Fruit fly (Drosophila melanogaster): ENCODE results near the gene Akh.
A peak's percentile ranks its signal among the peaks of the same experiment; 100 is the strongest.

The Akh gene

DNA sequence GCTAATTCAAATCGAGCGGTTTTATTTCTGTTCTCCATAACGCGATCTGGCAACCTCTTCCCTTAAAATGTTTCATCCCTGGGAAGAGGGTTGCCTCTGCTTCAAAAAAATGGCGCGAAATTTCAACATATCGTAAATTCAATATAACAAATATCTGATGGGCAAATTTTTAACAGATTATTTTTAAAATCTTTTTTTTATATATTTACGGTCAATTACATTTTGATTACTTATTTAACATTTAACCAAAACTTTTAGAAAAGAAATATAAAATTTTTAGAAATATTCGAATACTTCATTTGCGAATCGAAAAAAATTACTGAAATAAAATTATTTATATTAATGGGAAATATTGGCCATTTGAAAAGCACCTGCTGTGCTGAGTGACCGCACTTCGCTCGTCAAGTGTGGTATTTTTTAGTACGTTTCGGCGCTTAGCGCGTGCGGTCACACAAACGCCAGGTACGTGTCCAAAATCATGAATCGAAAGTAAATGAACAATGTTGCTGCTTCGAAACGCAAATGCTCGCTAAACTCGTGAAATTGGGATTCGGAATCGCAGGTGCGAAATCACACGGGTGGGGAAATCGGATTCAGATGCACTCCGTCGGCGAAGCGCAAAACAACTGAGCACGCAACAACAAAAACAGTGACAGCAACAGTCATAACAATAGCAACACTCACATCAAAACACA lies 28.8 kb downstream of the Akh start, which contains the start of gene Ero1L (continued):
- TF ChIP-seq sna (GFP tag; IDR thresholded peaks at IDR 0.05; ENCODE audit: partially characterized antibody) (no peak), lola (GFP tag; optimal IDR thresholded peaks at IDR 0.05) (no peak), Awh (GFP tag; IDR thresholded peaks at IDR 0.05) (no peak), ac (GFP tag; optimal IDR thresholded peaks at IDR 0.05) (no peak), disco-r (GFP tag; optimal IDR thresholded peaks at IDR 0.05) (no peak), grn (GFP tag; optimal IDR thresholded peaks at IDR 0.05) (no peak), bbx (GFP tag; IDR thresholded peaks at IDR 0.05; ENCODE audit: partially characterized antibody) (peak; percentile 50), onecut (GFP tag; IDR thresholded peaks at IDR 0.05) (peak; percentile 26; the same call in 1 of the 2 replicates), pan (optimal IDR thresholded peaks at IDR 0.05) (no peak), pan (GFP tag; optimal IDR thresholded peaks at IDR 0.05 in 1 of 2, IDR thresholded peaks at IDR 0.05 in 1 of 2) (no peak), jumu (GFP tag; optimal IDR thresholded peaks at IDR 0.05) (no peak), CG3838 (GFP tag; optimal IDR thresholded peaks at IDR 0.05) (no peak), Myb (GFP tag; optimal IDR thresholded peaks at IDR 0.05) (peak; percentile 93), bcd (GFP tag; optimal IDR thresholded peaks at IDR 0.05) (no peak), CG33213 (GFP tag; optimal IDR thresholded peaks at IDR 0.05) (peak; percentile 6), Mad (GFP tag; optimal IDR thresholded peaks at IDR 0.05) (no peak), H2.0 (GFP tag; IDR thresholded peaks at IDR 0.05) (no peak), CG11085 (GFP tag; IDR thresholded peaks at IDR 0.05) (no peak), br (optimal IDR thresholded peaks at IDR 0.05) (no peak), CkIIα-i1 (GFP tag; IDR thresholded peaks at IDR 0.05) (no peak), ATbp (GFP tag; optimal IDR thresholded peaks at IDR 0.05) (no peak), C15 (GFP tag; IDR thresholded peaks at IDR 0.05) (no peak), Sox102F (GFP tag; optimal IDR thresholded peaks at IDR 0.05) (no peak), CG15269 (tag; optimal IDR thresholded peaks at IDR 0.05) (no peak), jigr1 (GFP tag; IDR thresholded peaks at IDR 0.05) (no peak), CG14050 (GFP tag; IDR thresholded peaks at IDR 0.05) (no peak), dysf (GFP tag; IDR thresholded peaks at IDR 0.05) (no peak), CG1792 (GFP tag; optimal IDR thresholded peaks at IDR 0.05) (no peak), sima (GFP tag; optimal IDR thresholded peaks at IDR 0.05) (no peak), CG18476 (GFP tag; optimal IDR thresholded peaks at IDR 0.05) (no peak), CG6683 (GFP tag; optimal IDR thresholded peaks at IDR 0.05) (no peak), CG3281 (GFP tag; optimal IDR thresholded peaks at IDR 0.05) (peak; percentile 5), tap (tag; optimal IDR thresholded peaks at IDR 0.05) (no peak), CG18262 (tag; optimal IDR thresholded peaks at IDR 0.05) (peak; percentile 55), CG10147 (GFP tag; optimal IDR thresholded peaks at IDR 0.05) (peak; percentile 36), ab (GFP tag; optimal IDR thresholded peaks at IDR 0.05) (no peak), CG6765 (GFP tag; optimal IDR thresholded peaks at IDR 0.05) (no peak), CG8290 (GFP tag; optimal IDR thresholded peaks at IDR 0.05) (no peak), CG8290 (tag; optimal IDR thresholded peaks at IDR 0.05) (no peak), fru (optimal IDR thresholded peaks at IDR 0.05) (no peak), danr (GFP tag; IDR thresholded peaks at IDR 0.05) (no peak), CG17361 (GFP tag; IDR thresholded peaks at IDR 0.05) (peak; percentile 68; the same call in 2 of the 3 replicates), tna (GFP tag; IDR thresholded peaks at IDR 0.05; ENCODE audit: partially characterized antibody) (no peak), CG17328 (GFP tag; IDR thresholded peaks at IDR 0.05) (no peak; the same call in 1 of the 2 replicates), hth (optimal IDR thresholded peaks at IDR 0.05) (no peak), bab2 (GFP tag; optimal IDR thresholded peaks at IDR 0.05) (no peak), CG2199 (GFP tag; IDR thresholded peaks at IDR 0.05) (peak; percentile 65; the same call in 1 of the 3 replicates), gsb-n (tag; optimal IDR thresholded peaks at IDR 0.05) (no peak), ato (GFP tag; IDR thresholded peaks at IDR 0.05; ENCODE audit: partially characterized antibody) (0 out of 2 replicates have a peak, but pooled peaks have one; percentile 50), chif (GFP tag; optimal IDR thresholded peaks at IDR 0.05) (no peak), wor (GFP tag; IDR thresholded peaks at IDR 0.05) (no peak), Hr39 (optimal IDR thresholded peaks at IDR 0.05) (no peak), Rfx (GFP tag; IDR thresholded peaks at IDR 0.05) (peak; percentile 38)

All from whole organism, embryonic.